Worm (Caenorhabditis elegans): ENCODE measurements around the gene F09E5.16.

F09E5.16 gene

DNA sequence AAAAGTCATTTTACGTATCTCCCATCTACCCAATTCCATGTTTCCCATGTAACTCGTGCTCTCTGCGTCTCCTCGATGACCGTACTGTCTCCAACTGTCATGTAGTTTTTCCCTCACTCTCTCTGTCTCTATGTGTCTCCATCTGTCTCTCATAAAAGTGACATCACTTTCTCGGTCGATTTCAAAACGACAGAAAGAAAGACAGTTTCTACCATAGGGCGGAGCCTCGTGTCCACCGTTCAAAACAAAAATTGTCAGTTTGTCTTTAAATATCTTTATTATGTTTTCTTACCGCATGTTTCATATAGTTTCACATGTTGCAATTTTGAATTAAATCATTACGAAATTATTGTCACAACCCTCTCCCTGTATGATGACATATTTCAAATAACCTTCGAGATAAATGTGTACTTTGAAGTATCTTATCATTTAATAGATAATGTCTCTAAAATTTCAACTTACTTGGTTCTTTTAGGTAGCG is 35.3 kb downstream of the F09E5.16 start:
- TF ChIP-seq akir-1 (GFP tag; optimal IDR thresholded peaks at IDR 0.05) (no peak), ztf-28 (GFP tag; IDR thresholded peaks at IDR 0.05) (no peak), ZK185.1 (tag; optimal IDR thresholded peaks at IDR 0.05; ENCODE audit: poor library complexity, severe bottlenecking) (peak; percentile 59), B0035.1 (tag; optimal IDR thresholded peaks at IDR 0.05) (no peak), F57A8.1 (GFP tag; optimal IDR thresholded peaks at IDR 0.05) (no peak), mxl-1 (tag; optimal IDR thresholded peaks at IDR 0.05) (no peak), snpc-4 (GFP tag; optimal IDR thresholded peaks at IDR 0.05) (no peak), snpc-4 (tag; optimal IDR thresholded peaks at IDR 0.05) (peak in 1 of 4 experiments; percentile 49), ztf-3 (GFP tag; optimal IDR thresholded peaks at IDR 0.05) (no peak), hmg-1.2 (GFP tag; IDR thresholded peaks at IDR 0.05) (peak; percentile 91), ceh-40 (GFP tag; IDR thresholded peaks at IDR 0.05) (no peak), F22D6.2 (tag; optimal IDR thresholded peaks at IDR 0.05) (peak; percentile 33), sdz-38 (tag; optimal IDR thresholded peaks at IDR 0.05) (no peak), nhr-179 (tag; optimal IDR thresholded peaks at IDR 0.05) (no peak), egl-44 (GFP tag; IDR thresholded peaks at IDR 0.05) (peak; percentile 25; the same call in 1 of the 2 replicates), nfyb-1 (GFP tag; IDR thresholded peaks at IDR 0.05) (peak; percentile 70), lin-35 (GFP tag; optimal IDR thresholded peaks at IDR 0.05) (peak in 1 of 3 experiments; percentile 18), tbp1 (GFP tag; optimal IDR thresholded peaks at IDR 0.05) (peak; percentile 19), nhr-120 (GFP tag; IDR thresholded peaks at IDR 0.05) (no peak), nhr-90 (tag; optimal IDR thresholded peaks at IDR 0.05) (peak; percentile 47), Y67H2A.10 (GFP tag; conservative IDR thresholded peaks at IDR 0.05) (no peak), Y56A3A.18 (GFP tag; IDR thresholded peaks at IDR 0.05) (no peak), F23B12.7 (tag; optimal IDR thresholded peaks at IDR 0.05; ENCODE audit: insufficient read depth) (no peak), cebp-1 (GFP tag; IDR thresholded peaks at IDR 0.05) (peak; percentile 77), cebp-1 (tag; optimal IDR thresholded peaks at IDR 0.05) (peak; percentile 94), pbrm-1 (GFP tag; IDR thresholded peaks at IDR 0.05) (peak; percentile 62; the same call in 1 of the 2 replicates), ekl-4 (GFP tag; IDR thresholded peaks at IDR 0.05) (0 out of 2 replicates have a peak, but pooled peaks have one; percentile 11), K11D2.4 (GFP tag; IDR thresholded peaks at IDR 0.05) (peak; percentile 59; the same call in 1 of the 2 replicates), cebp-2 (GFP tag; IDR thresholded peaks at IDR 0.05) (no peak), ztf-22 (GFP tag; optimal IDR thresholded peaks at IDR 0.05) (peak; percentile 25), ztf-26 (tag; optimal IDR thresholded peaks at IDR 0.05) (peak; percentile 67), zfh-2 (GFP tag; conservative IDR thresholded peaks at IDR 0.05) (0 out of 2 replicates have a peak, but pooled peaks have one; percentile 9), efl-1 (GFP tag; optimal IDR thresholded peaks at IDR 0.05) (no peak), D2030.7 (GFP tag; IDR thresholded peaks at IDR 0.05) (no peak), sea-2 (GFP tag; IDR thresholded peaks at IDR 0.05) (no peak), nhr-80 (tag; optimal IDR thresholded peaks at IDR 0.05) (peak; percentile 84), chd-7 (tag; optimal IDR thresholded peaks at IDR 0.05) (peak; percentile 53), atf-7 (tag; optimal IDR thresholded peaks at IDR 0.05) (peak; percentile 99), B0019.2 (GFP tag; conservative IDR thresholded peaks at IDR 0.05) (no peak), nfya-1 (tag; optimal IDR thresholded peaks at IDR 0.05; ENCODE audit: borderline replicate concordance, insufficient read depth) (no peak), repo-1 (tag; optimal IDR thresholded peaks at IDR 0.05) (no peak), dpff-1 (tag; optimal IDR thresholded peaks at IDR 0.05) (no peak), let-526 (GFP tag; IDR thresholded peaks at IDR 0.05) (no peak), mes-4 (tag; optimal IDR thresholded peaks at IDR 0.05) (no peak), rec-8 (tag; optimal IDR thresholded peaks at IDR 0.05) (no peak), attf-5 (GFP tag; optimal IDR thresholded peaks at IDR 0.05) (peak; percentile 70), F10E7.11 (tag; optimal IDR thresholded peaks at IDR 0.05) (no peak), dox-1 (GFP tag; IDR thresholded peaks at IDR 0.05) (peak; percentile 75), B0336.3 (GFP tag; IDR thresholded peaks at IDR 0.05) (peak; percentile 64; the same call in 1 of the 2 replicates)
